Worm (Caenorhabditis elegans) whole organism, L2 larva: ENCODE measurements around the gene nhr-80.

Experiments used
- ama-1 ChIP-seq: fragments of 150-350 bp; optimal IDR thresholded peaks from 2 replicates; lab custom pipeline; 2018; ENCODE audit warnings: inconsistent platforms
- unc-55 ChIP-seq: fragments of 150-350 bp; sonication (generic microtip); optimal IDR thresholded peaks from 3 replicates; lab custom pipeline; 2014; ENCODE audit warnings: missing biosample characterization, missing genetic modification reagents, missing genetic modification characterization

- TF ChIP-seq unc-55 (GFP tag; lab: Kevin White, UChicago) = no peak
- TF ChIP-seq ama-1 (lab: Kevin White, UChicago) = no peak
These were observed 2.9 kb upstream of the nhr-80 start for ce11 chrIII:17558-17957.
